Worm (Caenorhabditis elegans) whole organism, L4/young adult: ENCODE results near the gene gad-1.

ENCODE experiments used
- W03F9.2 ChIP-seq: fragments of 150-350 bp; optimal IDR thresholded peaks from 2 replicates; lab custom pipeline; 2014; ENCODE audit warnings: missing biosample characterization, missing genetic modification characterization
- dao-5 ChIP-seq: sonication (generic microtip); optimal IDR thresholded peaks from 2 replicates; lab custom pipeline; 2016; ENCODE audit warnings: missing genotype, missing genetic modification characterization, moderate library complexity, missing compliant biosample characterization
- him-1 ChIP-seq: sonication (generic microtip); optimal IDR thresholded peaks from 2 replicates; lab custom pipeline; 2016; ENCODE audit warnings: missing genotype, missing genetic modification reagents, missing genetic modification characterization, missing compliant biosample characterization

DNA sequence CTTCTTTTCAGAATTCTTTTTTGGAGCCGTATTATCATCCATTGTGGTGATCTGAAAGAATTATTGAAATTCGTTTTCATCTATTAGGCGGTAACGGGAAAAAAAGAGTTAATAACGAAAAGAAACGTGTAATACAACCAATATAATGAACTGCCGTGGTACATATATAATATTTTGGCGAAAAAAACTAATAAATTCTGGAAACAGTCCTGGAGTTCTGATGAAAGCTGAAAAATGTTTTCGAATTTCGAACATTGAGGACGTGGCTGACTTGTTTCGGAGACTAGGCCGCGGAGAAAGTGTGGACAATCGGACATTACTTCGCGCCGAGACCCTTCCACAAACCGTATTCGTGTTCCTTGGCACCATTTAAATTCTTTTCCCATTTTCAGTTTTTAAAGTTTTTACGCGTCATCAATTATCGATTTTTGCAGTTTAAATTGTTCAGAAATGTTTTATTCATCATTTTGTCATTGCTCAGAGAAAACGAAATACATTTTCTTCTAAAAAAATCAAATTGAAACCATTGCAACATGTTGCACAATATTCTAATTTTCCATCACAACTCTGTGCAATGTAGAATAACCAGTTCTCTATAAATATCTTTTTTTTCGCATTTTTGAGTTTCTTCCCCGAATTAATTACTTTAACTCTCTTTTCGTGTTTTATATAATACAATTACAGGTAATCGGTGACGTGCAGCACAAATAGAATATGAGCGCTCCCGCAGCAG is at the start of gene gad-1, which contains the start of gene erfa-1:
- TF ChIP-seq dao-5 (tag; lab: Kevin White, UChicago) (no peak), him-1 (tag; lab: Kevin White, UChicago) (no peak), W03F9.2 (peak; percentile 83)
